Fruit fly (Drosophila melanogaster) whole organism, embryonic: ENCODE results near the gene CG5500.

ENCODE experiments used
- Abd-B ChIP-seq: fragments of 200-800 bp; sonication (Bioruptor generic); optimal IDR thresholded peaks from 2 replicates; lab custom pipeline; 2018; ENCODE audit warnings: missing biosample characterization, mild to moderate bottlenecking, missing genetic modification characterization, moderate library complexity
- Atf3 ChIP-seq: fragments of 200-800 bp; sonication (Bioruptor generic); optimal IDR thresholded peaks from 3 replicates; lab custom pipeline; 2016; ENCODE audit warnings: missing biosample characterization, missing genetic modification characterization
- B-H2 ChIP-seq: fragments of 200-800 bp; sonication (Bioruptor generic); optimal IDR thresholded peaks from 2 replicates; lab custom pipeline; 2018; ENCODE audit warnings: missing biosample characterization, mild to moderate bottlenecking, missing genetic modification characterization
- Bgb ChIP-seq: fragments of 200-800 bp; sonication (Bioruptor generic); IDR thresholded peaks from 2 replicates; pipeline ENCODE4 v1.3.6; 2022; ENCODE audit warnings: missing biosample characterization, missing genetic modification characterization; ENCODE audit not compliant: partially characterized antibody
- CG10267 ChIP-seq: fragments of 200-800 bp; sonication (Bioruptor generic); optimal IDR thresholded peaks from 2 replicates; lab custom pipeline; 2018; ENCODE audit warnings: missing biosample characterization, mild to moderate bottlenecking, missing genetic modification characterization, moderate library complexity
- CG10654 ChIP-seq: fragments of 200-800 bp; sonication (Bioruptor generic); optimal IDR thresholded peaks from 2 replicates; lab custom pipeline; 2016; ENCODE audit warnings: missing biosample characterization, missing genetic modification characterization
- CG12104 ChIP-seq: fragments of 200-800 bp; sonication (Bioruptor generic); optimal IDR thresholded peaks from 3 replicates; lab custom pipeline; 2016; ENCODE audit warnings: missing biosample characterization, missing genetic modification characterization
- CG12219 ChIP-seq: fragments of 200-800 bp; sonication (Bioruptor generic); optimal IDR thresholded peaks from 3 replicates; lab custom pipeline; 2018; ENCODE audit warnings: missing biosample characterization, mild to moderate bottlenecking, missing genetic modification characterization
- CG15601 ChIP-seq: fragments of 200-800 bp; sonication (Bioruptor generic); optimal IDR thresholded peaks from 3 replicates; lab custom pipeline; 2019; ENCODE audit warnings: missing biosample characterization, mild to moderate bottlenecking, missing genetic modification characterization, moderate library complexity
- CG1602 ChIP-seq: fragments of 200-800 bp; sonication (Bioruptor generic); optimal IDR thresholded peaks from 3 replicates; lab custom pipeline; 2016; ENCODE audit warnings: missing biosample characterization, missing genetic modification characterization
- CG17802 ChIP-seq: fragments of 200-800 bp; sonication (Bioruptor generic); optimal IDR thresholded peaks from 2 replicates; lab custom pipeline; 2018; ENCODE audit warnings: missing biosample characterization, mild to moderate bottlenecking, missing genetic modification characterization, moderate library complexity
- CG1792 ChIP-seq: fragments of 200-800 bp; sonication (Bioruptor generic); optimal IDR thresholded peaks from 2 replicates; lab custom pipeline; 2016; ENCODE audit warnings: missing biosample characterization, missing genetic modification characterization
- CG2116 ChIP-seq: fragments of 200-800 bp; sonication (Bioruptor generic); optimal IDR thresholded peaks from 3 replicates; lab custom pipeline; 2018; ENCODE audit warnings: missing biosample characterization, mild to moderate bottlenecking, missing genetic modification characterization
- CG34422 ChIP-seq: fragments of 200-800 bp; sonication (Bioruptor generic); IDR thresholded peaks from 3 replicates; pipeline ENCODE4 v1.3.6; 2022; ENCODE audit warnings: missing biosample characterization, missing genetic modification characterization
- CG3726 ChIP-seq: fragments of 200-800 bp; sonication (Bioruptor generic); IDR thresholded peaks from 3 replicates; pipeline ENCODE4, ENCODE4 v1.3.6; 2022; ENCODE audit warnings: missing biosample characterization, missing genetic modification characterization
- CG4424 ChIP-seq: fragments of 200-800 bp; sonication (Bioruptor generic); optimal IDR thresholded peaks from 3 replicates; lab custom pipeline; 2016; ENCODE audit warnings: missing biosample characterization, missing genetic modification characterization
- CG4730 ChIP-seq: fragments of 200-800 bp; sonication (Bioruptor generic); IDR thresholded peaks from 2 replicates; pipeline ENCODE4 v1.3.6; 2022; ENCODE audit warnings: missing biosample characterization, missing genetic modification characterization
- CG7745 ChIP-seq: fragments of 200-800 bp; sonication (Bioruptor generic); optimal IDR thresholded peaks from 2 replicates; lab custom pipeline; 2018; ENCODE audit warnings: missing biosample characterization, mild to moderate bottlenecking, missing genetic modification characterization, moderate library complexity
- CG8944 ChIP-seq: fragments of 200-800 bp; sonication (Bioruptor generic); optimal IDR thresholded peaks from 3 replicates; lab custom pipeline; 2016; ENCODE audit warnings: missing biosample characterization, missing genetic modification characterization
- Camta ChIP-seq: fragments of 200-800 bp; sonication (Bioruptor generic); optimal IDR thresholded peaks from 2 replicates; lab custom pipeline; 2016; ENCODE audit warnings: missing biosample characterization, missing genetic modification characterization
- E2f1 ChIP-seq: fragments of 200-800 bp; sonication (Bioruptor generic); IDR thresholded peaks from 2 replicates; pipeline ENCODE4 v1.3.6; 2022; ENCODE audit warnings: missing biosample characterization, missing genetic modification characterization
- E2f2 ChIP-seq: fragments of 200-800 bp; sonication (Bioruptor generic); IDR thresholded peaks from 2 replicates; pipeline ENCODE4 v1.3.6; 2022; ENCODE audit warnings: missing biosample characterization, missing genetic modification characterization
- Ets65A ChIP-seq: fragments of 200-800 bp; sonication (Bioruptor generic); peaks from one replicate; lab custom pipeline; 2016; ENCODE audit warnings: missing biosample characterization, missing genetic modification characterization
- Fer3 ChIP-seq: fragments of 200-800 bp; sonication (Bioruptor generic); optimal IDR thresholded peaks from 2 replicates; lab custom pipeline; 2018; ENCODE audit warnings: missing biosample characterization, mild to moderate bottlenecking, missing genetic modification characterization, moderate library complexity
- HHEX ChIP-seq: fragments of 200-800 bp; sonication (Bioruptor generic); optimal IDR thresholded peaks from 3 replicates; lab custom pipeline; 2017; ENCODE audit warnings: missing biosample characterization, mild to moderate bottlenecking, missing genetic modification characterization, missing genetic modification reagents
- Hand ChIP-seq: fragments of 200-800 bp; sonication (Bioruptor generic); optimal IDR thresholded peaks from 2 replicates; lab custom pipeline; 2017; ENCODE audit warnings: mild to moderate bottlenecking, missing biosample characterization, missing genetic modification reagents, missing genetic modification characterization
- Hr3 ChIP-seq: fragments of 200-800 bp; sonication (Bioruptor generic); optimal IDR thresholded peaks from 3 replicates; lab custom pipeline; 2016; ENCODE audit warnings: missing biosample characterization, missing genetic modification characterization
- Kr ChIP-seq: fragments of 200-800 bp; sonication (Bioruptor generic); optimal IDR thresholded peaks from 2 replicates; lab custom pipeline; 2017; ENCODE audit warnings: missing biosample characterization, mild to moderate bottlenecking, missing genetic modification characterization
- Lim3 ChIP-seq: fragments of 200-800 bp; sonication (Bioruptor generic); IDR thresholded peaks from 2 replicates; pipeline ENCODE4 v1.3.6; 2022; ENCODE audit warnings: missing biosample characterization, missing genetic modification characterization
- Mes4 ChIP-seq: fragments of 200-800 bp; sonication (Bioruptor generic); optimal IDR thresholded peaks from 2 replicates; lab custom pipeline; 2016; ENCODE audit warnings: missing biosample characterization, missing genetic modification characterization
- Ptx1 ChIP-seq: fragments of 200-800 bp; sonication (Bioruptor generic); IDR thresholded peaks from 2 replicates; pipeline ENCODE4 v1.3.6; 2022; ENCODE audit warnings: missing biosample characterization, missing genetic modification characterization
- Rfx ChIP-seq: fragments of 200-800 bp; sonication (Bioruptor generic); IDR thresholded peaks from 2 replicates; pipeline ENCODE4 v1.3.6; 2022; ENCODE audit warnings: missing biosample characterization, missing genetic modification characterization
- Sox100B ChIP-seq: fragments of 200-800 bp; sonication (Bioruptor generic); optimal IDR thresholded peaks from 3 replicates; lab custom pipeline; 2018; ENCODE audit warnings: missing biosample characterization, mild to moderate bottlenecking, missing genetic modification characterization
- abd-A ChIP-seq: fragments of 200-800 bp; sonication (Bioruptor generic); optimal IDR thresholded peaks from 3 replicates; lab custom pipeline; 2019; ENCODE audit warnings: missing biosample characterization, mild to moderate bottlenecking, missing genetic modification characterization, moderate library complexity
- ato ChIP-seq: fragments of 200-800 bp; sonication (Bioruptor generic); IDR thresholded peaks from 2 replicates; pipeline ENCODE4 v1.3.6; 2022; ENCODE audit warnings: missing biosample characterization, missing genetic modification characterization; ENCODE audit not compliant: partially characterized antibody
- cato ChIP-seq: fragments of 200-800 bp; sonication (Bioruptor generic); optimal IDR thresholded peaks from 2 replicates; lab custom pipeline; 2016; ENCODE audit warnings: missing biosample characterization, missing genetic modification characterization, borderline replicate concordance
- caup ChIP-seq: fragments of 200-800 bp; sonication (Bioruptor generic); optimal IDR thresholded peaks from 3 replicates; lab custom pipeline; 2017; ENCODE audit warnings: missing biosample characterization, mild to moderate bottlenecking, missing genetic modification characterization, moderate library complexity; ENCODE audit not compliant: severe bottlenecking
- cg ChIP-seq: fragments of 200-800 bp; sonication (Bioruptor generic); optimal IDR thresholded peaks from 3 replicates; lab custom pipeline; 2019; ENCODE audit warnings: missing biosample characterization, mild to moderate bottlenecking, missing genetic modification characterization, moderate library complexity
- fd102C ChIP-seq: fragments of 200-800 bp; sonication (Bioruptor generic); optimal IDR thresholded peaks from 2 replicates; lab custom pipeline; 2018; ENCODE audit warnings: missing biosample characterization, mild to moderate bottlenecking, missing genetic modification characterization, moderate library complexity
- gce ChIP-seq: fragments of 200-800 bp; sonication (Bioruptor generic); IDR thresholded peaks from 3 replicates; pipeline ENCODE4 v1.3.6; 2022; ENCODE audit warnings: missing biosample characterization, missing genetic modification characterization
- gem ChIP-seq: fragments of 200-800 bp; sonication (Bioruptor generic); optimal IDR thresholded peaks from 2 replicates; lab custom pipeline; 2019; ENCODE audit warnings: missing biosample characterization, mild to moderate bottlenecking, missing genetic modification characterization, moderate library complexity
- jing ChIP-seq: fragments of 200-800 bp; sonication (Bioruptor generic); optimal IDR thresholded peaks from 2 replicates; lab custom pipeline; 2018; ENCODE audit warnings: missing biosample characterization, mild to moderate bottlenecking, missing genetic modification characterization
- onecut ChIP-seq: fragments of 200-800 bp; sonication (Bioruptor generic); IDR thresholded peaks from 2 replicates; pipeline ENCODE4 v1.3.6; 2022; ENCODE audit warnings: missing biosample characterization, missing genetic modification characterization
- pho ChIP-seq: fragments of 200-800 bp; sonication (Bioruptor generic); optimal IDR thresholded peaks from 2 replicates; lab custom pipeline; 2016; ENCODE audit warnings: missing biosample characterization, missing genetic modification characterization
- sim ChIP-seq: fragments of 200-800 bp; sonication (Bioruptor generic); IDR thresholded peaks from 2 replicates; pipeline ENCODE4 v1.3.6; 2022; ENCODE audit warnings: missing biosample characterization, missing genetic modification characterization
- sr ChIP-seq: fragments of 200-800 bp; sonication (Bioruptor generic); IDR thresholded peaks from 3 replicates; pipeline ENCODE4 v1.3.6; 2022; ENCODE audit warnings: missing biosample characterization, missing genetic modification characterization
- stc ChIP-seq: fragments of 200-800 bp; sonication (Bioruptor generic); IDR thresholded peaks from 2 replicates; pipeline ENCODE4 v1.3.6; 2022; ENCODE audit warnings: missing biosample characterization, missing genetic modification characterization
- tgo ChIP-seq: fragments of 200-800 bp; sonication (Bioruptor generic); IDR thresholded peaks from 3 replicates; pipeline ENCODE4 v1.3.6; 2022; ENCODE audit warnings: missing biosample characterization, missing genetic modification characterization
- tll ChIP-seq, 2 experiments: fragments of 200-800 bp in 1 of 2; fragments of >200 bp in 1 of 2; sonication (Bioruptor generic) in 1 of 2; optimal IDR thresholded peaks; 2 replicates each; lab custom pipeline; 2017 to 2019; ENCODE audit warnings: missing biosample characterization in 2 of 2, missing genetic modification characterization in 2 of 2, mild to moderate bottlenecking in 1 of 2, moderate library complexity in 1 of 2
- twi ChIP-seq: fragments of 200-800 bp; optimal IDR thresholded peaks from 2 replicates; lab custom pipeline; 2019; ENCODE audit warnings: missing biosample characterization, mild to moderate bottlenecking, missing genetic modification characterization, moderate library complexity
- unpg ChIP-seq: fragments of 200-800 bp; sonication (Bioruptor generic); optimal IDR thresholded peaks from 3 replicates; lab custom pipeline; 2018; ENCODE audit warnings: missing biosample characterization, mild to moderate bottlenecking, missing genetic modification characterization, moderate library complexity

CG5500 gene

dm6 chr3R:26886283-26886689, 9.9 kb downstream of the CG5500 start (continued):
- TF ChIP-seq Mes4 (GFP tag; lab: Kevin White, UChicago): no peak
- no peak for TF ChIP-seq CG8944 (GFP tag; lab: Kevin White, UChicago)
- TF ChIP-seq Ptx1: peak; percentile 60
- peak; percentile 3 for TF ChIP-seq Hand (GFP tag; lab: Kevin White, UChicago)
- TF ChIP-seq caup (GFP tag; lab: Kevin White, UChicago): peak; percentile 52
- TF ChIP-seq B-H2 (GFP tag; lab: Kevin White, UChicago): no peak
- peak; percentile 53 for TF ChIP-seq tgo
- peak; percentile 68 for TF ChIP-seq stc (GFP tag; lab: Robert Waterston, UW)
- peak; percentile 21 for TF ChIP-seq Ets65A (GFP tag; lab: Kevin White, UChicago)
- peak; percentile 58 for TF ChIP-seq CG12219 (GFP tag; lab: Kevin White, UChicago)
- TF ChIP-seq Bgb (GFP tag; lab: Robert Waterston, UW): no peak
- TF ChIP-seq CG15601 (tag; lab: Kevin White, UChicago): peak; percentile 83
- TF ChIP-seq jing (GFP tag; lab: Kevin White, UChicago): no peak
- peak; percentile 66 for TF ChIP-seq twi (tag; lab: Kevin White, UChicago)
- peak; percentile 31; the same call in 1 of the 2 replicates for TF ChIP-seq E2f2 (GFP tag; lab: Robert Waterston, UW)
- TF ChIP-seq sim: 0 out of 2 replicates have a peak, but pooled peaks have one; percentile 48
- TF ChIP-seq CG2116: peak; percentile 51
- peak; percentile 23; the same call in 1 of the 2 replicates for TF ChIP-seq E2f1 (GFP tag; lab: Robert Waterston, UW)
- TF ChIP-seq cg (GFP tag; lab: Kevin White, UChicago): peak; percentile 26
- no peak for TF ChIP-seq sr
- no peak for TF ChIP-seq Camta (GFP tag; lab: Kevin White, UChicago)
- peak; percentile 79 for TF ChIP-seq Abd-B
- TF ChIP-seq Sox100B (GFP tag; lab: Kevin White, UChicago): peak; percentile 78
- peak; percentile 67 for TF ChIP-seq HHEX (GFP tag; lab: Kevin White, UChicago)
- peak in 1 of 2 experiments; percentile 19 for TF ChIP-seq tll (GFP tag; optimal IDR thresholded peaks at IDR 0.05; lab: Kevin White, UChicago)
- TF ChIP-seq fd102C: peak; percentile 11
- TF ChIP-seq CG7745 (tag; lab: Kevin White, UChicago): peak; percentile 60
- no peak for TF ChIP-seq CG17802 (tag; lab: Kevin White, UChicago)
- peak; percentile 79 for TF ChIP-seq Kr (GFP tag; lab: Kevin White, UChicago)
- peak; percentile 57 for TF ChIP-seq onecut
- TF ChIP-seq CG3726 (GFP tag; lab: Robert Waterston, UW): no peak
- peak; percentile 61 for TF ChIP-seq Hr3 (GFP tag; lab: Kevin White, UChicago)
- peak; percentile 80 for TF ChIP-seq CG10267
- peak; percentile 85 for TF ChIP-seq gem
- no peak for TF ChIP-seq ato
- peak; percentile 60 for TF ChIP-seq CG4424 (GFP tag; lab: Kevin White, UChicago)
- TF ChIP-seq Lim3 (GFP tag; lab: Robert Waterston, UW): no peak
- no peak for TF ChIP-seq pho (GFP tag; lab: Kevin White, UChicago)
- TF ChIP-seq CG1792 (GFP tag; lab: Kevin White, UChicago): no peak
- peak; percentile 41 for TF ChIP-seq CG1602 (GFP tag; lab: Kevin White, UChicago)
- peak; percentile 35; the same call in 1 of the 3 replicates for TF ChIP-seq CG34422 (GFP tag; lab: Robert Waterston, UW)
- no peak for TF ChIP-seq cato
- peak; percentile 38 for TF ChIP-seq CG12104 (GFP tag; lab: Kevin White, UChicago)
- TF ChIP-seq CG10654 (GFP tag; lab: Kevin White, UChicago): peak; percentile 18
- peak; percentile 44 for TF ChIP-seq CG4730 (GFP tag; lab: Robert Waterston, UW)
- TF ChIP-seq gce: no peak
- TF ChIP-seq Rfx: peak; percentile 55
- TF ChIP-seq Fer3: peak; percentile 39
- TF ChIP-seq Atf3 (GFP tag; lab: Kevin White, UChicago): no peak
- peak; percentile 13 for TF ChIP-seq abd-A (tag; lab: Kevin White, UChicago)
- TF ChIP-seq unpg (GFP tag; lab: Kevin White, UChicago): peak; percentile 78
